Fruit fly (Drosophila melanogaster) whole organism, larva: ENCODE results near the gene CG6928.
A peak's percentile ranks its signal among the peaks of the same experiment; 100 is the strongest.

Experiments used
- noc ChIP-seq: fragments of 200-800 bp; sonication (Bioruptor generic); optimal IDR thresholded peaks from 3 replicates; lab custom pipeline; 2019; ENCODE audit warnings: missing biosample characterization, mild to moderate bottlenecking, missing genetic modification characterization, moderate library complexity

CG6928 gene

DNA sequence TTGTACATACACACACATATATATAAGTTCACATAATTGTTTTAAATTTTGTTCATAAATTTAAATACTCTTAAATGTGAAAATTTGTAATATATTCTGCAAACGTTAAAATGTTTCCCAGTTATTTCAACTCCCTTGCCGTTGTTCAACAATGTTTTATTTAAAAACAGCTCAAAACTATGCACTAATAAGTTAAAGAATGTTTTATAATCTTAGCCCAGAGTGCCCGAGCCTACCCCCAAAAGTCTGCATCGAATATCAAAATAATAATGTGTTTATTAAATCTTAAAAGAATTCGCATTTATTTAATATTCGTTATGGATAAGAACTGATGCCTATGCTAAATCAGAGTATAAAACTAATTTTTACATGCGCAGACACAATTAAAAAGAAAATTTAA is 5.0 kb downstream of the CG6928 start:
- TF ChIP-seq noc (tag; lab: Kevin White, UChicago) = no peak

DNA sequence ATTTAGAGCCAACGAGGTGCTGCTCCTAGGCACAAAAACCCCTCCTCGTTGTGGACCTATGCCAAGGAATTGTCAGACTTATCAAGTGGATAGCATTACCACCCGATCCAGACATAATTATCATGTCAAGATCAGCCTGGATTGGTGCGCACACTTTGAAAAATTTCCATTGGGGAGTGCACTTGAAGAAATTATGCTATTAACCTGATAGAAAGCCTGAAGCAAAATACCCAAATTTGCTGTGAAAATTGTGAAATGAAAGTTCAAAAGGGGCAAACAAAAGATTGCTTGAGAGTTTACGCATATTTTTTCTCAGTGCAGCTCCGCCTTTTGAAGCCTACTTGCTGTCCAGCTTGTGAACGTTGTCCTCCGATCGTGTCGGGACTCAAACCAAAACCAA is 10.7 kb downstream of the CG6928 start:
- no peak for TF ChIP-seq noc (tag; lab: Kevin White, UChicago)

DNA sequence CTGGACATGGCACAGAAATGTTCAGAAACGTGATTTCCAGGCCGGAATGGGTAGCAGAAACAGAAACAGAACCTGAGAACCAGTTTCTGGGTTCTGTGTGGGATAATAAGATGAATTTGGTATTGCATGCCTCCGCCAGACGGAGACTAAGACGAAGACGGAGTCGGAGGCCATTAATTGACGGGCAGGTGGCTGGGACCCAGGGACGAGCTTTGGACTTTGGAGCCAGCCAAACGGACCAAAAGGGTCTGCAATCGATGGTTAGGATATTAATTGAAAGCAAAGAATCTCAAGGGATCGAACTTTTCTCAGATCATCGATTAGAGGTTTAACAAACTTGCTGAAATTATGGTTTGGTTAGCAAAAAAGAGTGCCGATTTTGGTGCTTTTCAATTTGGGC is 11.3 kb downstream of the CG6928 start:
- no peak for TF ChIP-seq noc (tag; lab: Kevin White, UChicago)

DNA sequence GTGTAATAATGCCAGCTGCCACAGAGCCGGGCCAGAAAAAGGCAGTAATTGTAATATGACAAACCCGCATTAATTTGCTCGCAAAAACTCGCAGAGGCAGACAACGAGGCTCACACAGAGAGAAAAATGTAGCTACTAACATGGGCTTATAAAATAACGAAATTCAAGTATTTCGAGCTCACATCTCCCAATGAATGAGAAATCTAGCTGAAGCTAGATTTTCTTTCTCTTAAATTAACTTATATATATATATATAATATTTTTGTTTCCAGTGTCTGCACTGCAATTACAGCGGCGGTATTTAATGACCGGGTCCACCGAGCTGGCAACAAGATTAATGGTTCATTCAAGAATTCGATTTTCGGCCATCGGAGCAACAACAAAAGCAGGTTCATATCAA is 13.2 kb downstream of the CG6928 start:
- no peak for TF ChIP-seq noc (tag; lab: Kevin White, UChicago)

DNA sequence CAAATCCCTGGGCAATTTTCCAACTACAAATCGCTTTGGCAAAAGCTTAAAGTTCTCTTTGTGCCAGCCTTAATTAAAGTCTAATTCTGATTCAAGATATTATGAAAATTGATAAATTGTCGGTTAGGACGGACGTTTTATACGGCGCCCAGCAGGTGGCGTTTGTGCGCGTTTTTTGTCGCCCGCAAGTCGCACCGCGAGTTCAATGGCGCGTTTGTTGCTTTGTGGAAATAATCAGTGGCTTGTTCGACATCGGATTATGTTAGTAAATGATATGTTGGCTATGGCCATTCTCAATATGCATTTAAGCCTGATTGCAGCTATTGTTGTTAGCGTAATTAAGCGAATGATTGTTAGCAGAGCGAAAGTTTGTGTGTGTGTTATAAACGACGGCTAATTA is 18.9 kb downstream of the CG6928 start:
- TF ChIP-seq noc (tag; lab: Kevin White, UChicago) = no peak

DNA sequence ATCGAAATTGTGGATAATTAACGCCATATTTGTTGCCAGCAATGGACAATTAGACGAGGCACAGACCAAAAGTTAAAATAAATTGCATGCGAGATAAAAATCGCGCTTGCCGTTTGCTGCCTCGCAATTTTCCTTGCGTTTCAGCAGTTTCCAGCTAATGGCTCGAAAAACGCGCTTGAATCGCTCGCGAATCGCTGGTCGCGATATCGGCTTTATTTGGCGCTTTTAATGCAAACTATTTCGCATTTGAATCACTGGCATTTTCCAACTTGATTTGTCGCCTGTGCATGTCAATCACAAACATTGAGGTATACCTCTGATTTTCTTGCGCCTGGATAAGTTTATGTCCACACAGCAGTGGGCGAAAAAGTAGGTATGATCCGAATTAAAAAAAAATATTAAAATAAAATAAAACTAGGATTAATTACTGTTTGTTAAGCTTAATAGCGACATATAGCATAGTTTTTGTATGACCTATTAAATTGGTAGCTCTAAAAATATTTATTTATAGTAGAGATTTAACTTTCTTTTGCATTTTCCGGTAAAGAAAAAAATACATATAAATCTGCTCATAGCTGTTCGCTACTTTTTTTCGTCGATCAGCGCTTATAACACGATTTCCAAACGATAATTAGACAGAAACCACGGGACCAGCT is 20.3 kb downstream of the CG6928 start:
- no peak for TF ChIP-seq noc (tag; lab: Kevin White, UChicago)

DNA sequence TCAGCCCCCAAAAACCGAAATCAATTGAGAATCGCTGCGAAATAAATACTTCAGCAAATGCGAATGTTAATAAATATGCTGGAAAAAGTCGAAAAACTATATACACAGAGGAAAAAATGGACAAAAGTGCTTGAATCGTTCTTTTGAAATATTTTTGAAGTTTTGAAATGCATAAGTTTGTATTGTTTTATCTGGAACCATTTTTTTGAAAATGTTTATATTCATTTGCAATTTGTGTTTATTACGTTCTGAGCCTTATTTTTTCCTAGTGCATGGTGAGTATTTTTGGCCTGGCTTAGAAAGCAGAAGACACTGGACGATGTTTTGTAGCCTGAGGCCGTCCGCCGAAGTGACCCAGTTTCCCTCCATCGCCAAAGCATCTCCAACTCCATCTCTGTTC is 22.0 kb downstream of the CG6928 start:
- no peak for TF ChIP-seq noc (tag; lab: Kevin White, UChicago)

DNA sequence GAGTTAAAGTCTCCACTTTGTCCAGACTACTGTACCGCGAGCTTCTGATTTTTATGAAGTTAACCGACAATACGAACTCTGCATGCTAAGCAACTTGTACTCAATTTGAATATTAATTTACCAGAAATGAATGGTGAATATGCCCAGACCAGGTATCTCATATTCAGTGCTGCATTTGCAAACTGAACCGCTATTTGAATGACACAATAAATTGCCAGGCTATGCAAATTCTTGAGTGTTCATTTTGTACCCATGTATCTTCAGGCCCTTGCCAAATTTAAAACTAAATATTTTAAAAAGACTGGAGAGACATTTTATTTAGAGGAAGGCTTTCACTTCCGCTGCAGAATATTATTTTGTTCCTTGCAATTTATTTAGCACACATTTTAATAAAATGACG is 25.0 kb downstream of the CG6928 start:
- no peak for TF ChIP-seq noc (tag; lab: Kevin White, UChicago)

DNA sequence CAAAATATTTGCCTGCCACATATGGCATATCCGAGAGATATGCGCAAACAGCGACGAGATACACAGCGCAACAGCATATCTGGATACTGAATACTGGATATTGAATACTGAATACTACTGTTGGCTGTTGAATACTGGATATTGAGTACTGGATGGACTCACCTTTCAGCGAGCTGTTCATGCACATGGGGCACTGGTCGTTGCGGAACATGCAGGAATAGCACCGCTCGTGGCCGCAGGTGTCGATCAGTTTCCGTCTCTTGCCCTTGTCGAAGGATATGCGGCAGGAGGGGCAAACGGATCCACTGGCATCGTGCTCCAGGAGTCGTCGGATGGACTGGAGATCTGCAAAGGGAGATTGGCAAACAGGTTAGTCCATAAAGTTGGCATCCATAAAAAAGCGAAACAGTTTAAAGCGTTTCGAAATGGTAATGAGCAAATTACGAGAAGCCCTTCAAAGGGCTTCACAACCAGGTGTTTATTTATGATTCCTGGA is 25.6 kb downstream of the CG6928 start:
- TF ChIP-seq noc (tag; lab: Kevin White, UChicago) = no peak

DNA sequence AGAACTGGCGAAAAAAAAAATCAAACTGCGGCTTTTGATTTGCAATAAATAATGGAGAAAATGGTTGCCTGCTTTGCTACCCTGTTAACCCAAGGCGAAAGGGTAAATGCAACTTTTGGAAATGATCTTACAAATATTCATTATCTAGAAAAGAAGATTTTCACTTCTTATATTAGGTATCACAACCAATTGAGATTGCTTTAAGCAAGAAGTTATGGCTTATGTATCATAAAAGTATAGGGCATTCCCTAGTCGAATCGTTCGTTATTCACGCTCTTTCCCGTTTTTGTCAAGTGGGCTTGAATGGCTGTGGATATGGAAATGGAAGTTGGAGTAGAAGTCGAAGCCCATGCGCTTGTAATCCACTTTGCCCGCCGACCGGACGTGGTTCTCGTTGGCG is 27.6 kb downstream of the CG6928 start:
- no peak for TF ChIP-seq noc (tag; lab: Kevin White, UChicago)

DNA sequence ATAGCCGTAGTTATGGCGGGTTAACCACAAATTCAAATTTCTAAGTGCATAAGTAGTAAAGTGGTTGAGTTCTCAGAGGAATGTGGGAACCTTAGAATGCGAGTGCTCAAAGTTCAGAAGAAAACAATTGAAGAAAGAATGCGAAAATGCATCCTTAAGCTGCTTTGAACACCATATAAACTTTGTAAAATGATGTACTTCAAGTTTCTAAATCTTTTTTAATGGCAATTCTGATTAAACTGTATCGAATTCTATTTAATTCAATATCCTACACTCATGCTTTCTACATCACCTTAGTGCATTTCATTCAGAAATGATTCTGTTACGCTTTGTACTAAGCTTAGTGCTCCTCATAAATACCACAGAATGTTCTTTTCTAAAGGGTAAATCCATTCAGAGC is 29.3 kb downstream of the CG6928 start, which contains the start of gene CG43993:
Gene CG43993, plus strand, starts transcription at position 301 of the 400 bp plus-strand sequence.
- no peak for TF ChIP-seq noc (tag; lab: Kevin White, UChicago)

DNA sequence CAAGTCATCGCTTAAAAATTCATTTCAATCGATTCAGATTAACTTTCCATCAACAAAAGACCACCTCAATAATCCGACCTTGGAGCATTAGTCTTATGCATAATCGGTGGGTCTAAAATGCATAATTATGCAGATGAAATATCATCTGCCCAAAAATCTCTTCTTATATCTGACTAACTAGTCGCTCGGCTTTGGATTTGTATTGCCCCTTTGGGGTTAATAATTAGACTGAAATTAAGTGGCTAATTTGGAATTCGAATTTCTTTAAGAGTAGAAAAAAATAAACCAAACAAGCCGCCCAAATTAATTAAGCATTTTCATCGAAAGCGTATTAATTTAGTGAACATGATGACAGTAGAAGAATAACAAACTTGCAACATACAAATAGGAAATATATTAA is 33.7 kb downstream of the CG6928 start:
- TF ChIP-seq noc (tag; lab: Kevin White, UChicago) = no peak

DNA sequence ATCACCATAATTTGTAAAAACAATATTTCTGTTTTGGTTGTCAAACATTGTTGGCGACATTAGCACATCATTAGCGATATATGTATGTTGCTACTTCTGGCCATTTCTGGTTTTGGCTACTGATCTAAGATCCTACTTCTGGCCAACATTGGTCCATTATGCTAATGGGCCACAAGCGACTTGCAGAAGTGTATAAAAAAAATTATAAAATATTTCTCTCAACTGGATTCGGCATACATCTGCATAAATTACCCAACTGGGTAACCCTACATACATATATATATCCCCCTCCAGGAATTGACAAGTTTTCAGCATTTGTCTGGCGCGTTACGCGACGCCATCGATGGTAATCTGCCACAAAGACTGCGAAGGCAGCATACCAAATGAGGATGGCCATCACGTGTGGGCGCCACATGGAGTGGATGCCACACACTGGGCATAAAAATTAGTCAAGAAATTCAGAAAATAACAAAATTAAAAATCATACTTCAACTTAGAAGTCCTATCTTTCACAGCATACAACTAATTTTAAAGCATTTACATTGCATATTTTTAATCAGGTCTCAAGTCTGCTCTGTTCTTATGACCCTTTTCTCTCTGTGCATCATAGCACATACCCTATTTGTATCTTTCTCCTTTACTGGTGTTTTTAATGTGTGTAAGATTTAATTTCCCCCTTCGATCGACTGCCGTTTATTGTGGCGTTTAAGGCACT is 34.7 kb downstream of the CG6928 start:
- TF ChIP-seq noc (tag; lab: Kevin White, UChicago) = no peak

DNA sequence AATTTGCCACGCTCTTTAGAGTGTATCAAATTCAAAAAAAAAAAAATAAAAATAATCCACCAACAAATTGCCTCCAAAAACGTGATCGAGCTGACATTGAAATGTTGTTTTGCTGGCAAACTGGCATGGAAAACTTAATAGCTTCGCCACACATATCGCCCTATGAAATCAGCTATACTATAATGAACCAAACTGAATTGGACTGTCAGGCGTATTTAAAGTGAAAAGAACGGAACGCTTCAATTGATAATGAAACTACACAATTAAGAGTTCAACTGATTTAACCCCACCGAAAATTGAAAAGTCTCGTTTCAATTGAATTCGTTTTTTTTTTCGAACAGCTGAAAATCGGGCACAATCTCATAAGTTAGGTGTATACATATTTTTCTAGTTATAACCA is 36.1 kb downstream of the CG6928 start:
- no peak for TF ChIP-seq noc (tag; lab: Kevin White, UChicago)

DNA sequence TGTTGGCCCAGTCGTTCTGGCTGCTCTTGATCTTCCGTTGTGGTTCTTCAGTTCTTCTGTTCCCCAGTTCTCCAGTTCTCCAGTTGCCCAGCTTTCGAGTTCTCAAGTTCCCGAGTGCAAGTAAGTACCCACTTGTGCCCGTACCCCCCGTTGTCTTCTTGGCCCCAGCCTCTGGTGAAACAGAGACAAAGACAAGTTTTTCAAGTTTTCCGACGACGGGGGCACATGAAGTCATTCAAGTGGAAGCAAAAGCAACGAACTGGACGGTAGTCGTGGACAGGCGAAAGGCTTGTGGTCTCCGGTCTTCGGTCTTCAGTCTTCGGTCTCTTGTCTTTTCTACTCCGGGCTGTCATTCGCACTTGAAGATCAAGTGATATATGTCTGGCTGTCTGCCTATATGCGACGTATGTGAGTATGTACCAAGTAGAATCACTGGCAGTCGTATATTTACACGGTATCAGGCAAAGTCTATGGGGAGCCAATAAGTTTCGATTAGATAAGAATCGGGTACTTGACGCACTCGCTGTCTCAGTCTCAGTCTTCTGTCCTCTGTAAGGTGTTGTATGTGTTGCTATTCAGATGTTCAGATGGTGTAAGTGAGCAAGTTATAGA is 37.5 kb downstream of the CG6928 start:
- TF ChIP-seq noc (tag; lab: Kevin White, UChicago) = peak; percentile 46

DNA sequence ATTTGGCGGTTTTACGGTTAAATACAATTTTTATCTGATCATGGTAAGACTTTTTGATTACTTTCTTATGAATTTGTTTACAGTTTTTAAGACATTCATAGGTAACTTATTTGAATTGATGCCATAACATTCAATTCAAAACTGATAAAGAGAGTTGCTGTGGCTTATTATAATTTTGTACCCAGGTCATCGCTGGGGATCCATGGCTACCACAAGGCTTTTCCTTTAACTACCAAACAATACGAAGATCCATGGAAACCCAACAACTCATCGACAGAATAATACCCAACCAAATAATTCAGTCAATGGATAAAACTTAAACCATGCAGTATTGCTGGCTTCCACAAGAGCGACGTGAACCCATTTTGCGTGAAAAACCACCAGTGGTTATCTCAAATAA is 39.1 kb downstream of the CG6928 start, which contains the start of gene CG6793:
Gene CG6793, plus strand, starts transcription at position 301 of the 400 bp plus-strand sequence.
- TF ChIP-seq noc (tag; lab: Kevin White, UChicago) = no peak
